Worm (Caenorhabditis elegans) whole organism, late embryonic: ENCODE data around the gene hmgs-1.
"Not testable (repeated sequence)": the region's sequence is repeated elsewhere in the genome, so short reads cannot be mapped to it uniquely, and the experiment has no call there.

ENCODE experiments used
- C38D4.7 ChIP-seq: fragments of 200-800 bp; sonication (Bioruptor generic); optimal IDR thresholded peaks from 2 replicates; lab custom pipeline; 2018; ENCODE audit warnings: mild to moderate bottlenecking, missing genetic modification characterization, moderate library complexity, missing compliant biosample characterization
- F13H6.1 ChIP-seq: sonication (generic microtip); optimal IDR thresholded peaks from 2 replicates; lab custom pipeline; 2016; ENCODE audit warnings: missing genetic modification characterization, missing compliant biosample characterization
- K02D7.2 ChIP-seq: sonication (generic microtip); optimal IDR thresholded peaks from 2 replicates; lab custom pipeline; 2017; ENCODE audit warnings: mild to moderate bottlenecking, missing genetic modification characterization, missing compliant biosample characterization
- K09A11.1 ChIP-seq: sonication (generic microtip); optimal IDR thresholded peaks from 2 replicates; lab custom pipeline; 2017; ENCODE audit warnings: antibody characterized with exemption, mild to moderate bottlenecking, missing genetic modification characterization, missing compliant biosample characterization; ENCODE audit not compliant: insufficient read depth
- T23F11.4 ChIP-seq: fragments of 200-800 bp; sonication (Bioruptor generic); optimal IDR thresholded peaks from 2 replicates; lab custom pipeline; 2018; ENCODE audit warnings: mild to moderate bottlenecking, missing genetic modification characterization, missing compliant biosample characterization
- Y22D7AL.16 ChIP-seq: sonication (generic microtip); optimal IDR thresholded peaks from 2 replicates; lab custom pipeline; 2016; ENCODE audit warnings: missing genetic modification characterization, missing compliant biosample characterization
- ama-1 ChIP-seq: fragments of 150-350 bp; optimal IDR thresholded peaks from 2 replicates; lab custom pipeline; 2014
- ceh-14 ChIP-seq: sonication (generic microtip); optimal IDR thresholded peaks from 2 replicates; lab custom pipeline; 2016; ENCODE audit warnings: missing genotype, missing genetic modification characterization, missing compliant biosample characterization
- ceh-19 ChIP-seq: fragments of 200-800 bp; sonication (Bioruptor generic); optimal IDR thresholded peaks from 2 replicates; lab custom pipeline; 2018; ENCODE audit warnings: mild to moderate bottlenecking, missing genetic modification characterization, missing compliant biosample characterization
- ceh-22 ChIP-seq: sonication (generic microtip); optimal IDR thresholded peaks from 2 replicates; lab custom pipeline; 2017; ENCODE audit warnings: missing biosample characterization, missing genetic modification characterization
- ceh-24 ChIP-seq: sonication (generic microtip); optimal IDR thresholded peaks from 2 replicates; lab custom pipeline; 2016; ENCODE audit warnings: mild to moderate bottlenecking, missing genetic modification characterization, missing compliant biosample characterization
- ceh-30 ChIP-seq: fragments of 150-350 bp; optimal IDR thresholded peaks from 2 replicates; lab custom pipeline; 2014; ENCODE audit warnings: missing biosample characterization, missing genetic modification characterization
- ceh-31 ChIP-seq: sonication (generic microtip); optimal IDR thresholded peaks from 2 replicates; lab custom pipeline; 2016; ENCODE audit warnings: missing genetic modification characterization, missing compliant biosample characterization
- ceh-45 ChIP-seq: fragments of 200-800 bp; sonication (Bioruptor generic); IDR thresholded peaks from 2 replicates; pipeline ENCODE4 v1.3.6; 2022; ENCODE audit warnings: missing genetic modification reagents, missing genetic modification characterization, missing compliant biosample characterization
- ceh-48 ChIP-seq: sonication (generic microtip); optimal IDR thresholded peaks from 2 replicates; lab custom pipeline; 2016; ENCODE audit warnings: missing genetic modification characterization, inconsistent platforms, missing compliant biosample characterization
- ceh-9 ChIP-seq: sonication (generic microtip); optimal IDR thresholded peaks from 2 replicates; lab custom pipeline; 2016; ENCODE audit warnings: mild to moderate bottlenecking, missing genetic modification characterization, inconsistent platforms, missing compliant biosample characterization
- dmd-4 ChIP-seq: sonication (generic microtip); optimal IDR thresholded peaks from 2 replicates; lab custom pipeline; 2016; ENCODE audit warnings: borderline replicate concordance, missing genetic modification characterization, missing compliant biosample characterization
- elt-2 ChIP-seq: sonication (generic microtip); optimal IDR thresholded peaks from 2 replicates; lab custom pipeline; 2016; ENCODE audit warnings: missing genetic modification reagents, missing genetic modification characterization, missing compliant biosample characterization
- elt-4 ChIP-seq: sonication (generic microtip); optimal IDR thresholded peaks from 2 replicates; lab custom pipeline; 2016; ENCODE audit warnings: missing genetic modification characterization, missing compliant biosample characterization
- eyg-1 ChIP-seq: sonication (generic microtip); optimal IDR thresholded peaks from 2 replicates; lab custom pipeline; 2016; ENCODE audit warnings: missing genotype, missing genetic modification characterization, missing compliant biosample characterization
- fax-1 ChIP-seq: sonication (generic microtip); optimal IDR thresholded peaks from 2 replicates; lab custom pipeline; 2016; ENCODE audit warnings: missing genotype, missing genetic modification characterization, missing compliant biosample characterization
- fkh-10 ChIP-seq: fragments of 150-350 bp; optimal IDR thresholded peaks from 2 replicates; lab custom pipeline; 2014; ENCODE audit warnings: missing biosample characterization, missing genetic modification reagents, missing genetic modification characterization
- hlh-13 ChIP-seq: fragments of 200-800 bp; sonication (Bioruptor generic); optimal IDR thresholded peaks from 2 replicates; lab custom pipeline; 2018; ENCODE audit warnings: mild to moderate bottlenecking, missing genetic modification characterization, missing compliant biosample characterization
- hlh-30 ChIP-seq: sonication (generic microtip); optimal IDR thresholded peaks from 2 replicates; lab custom pipeline; 2017; ENCODE audit warnings: antibody characterized with exemption, missing genetic modification characterization, missing compliant biosample characterization; ENCODE audit not compliant: insufficient read depth
- hlh-6 ChIP-seq: sonication (generic microtip); optimal IDR thresholded peaks from 2 replicates; lab custom pipeline; 2016; ENCODE audit warnings: missing genotype, missing genetic modification characterization, missing compliant biosample characterization
- lim-6 ChIP-seq: sonication (generic microtip); optimal IDR thresholded peaks from 2 replicates; lab custom pipeline; 2016; ENCODE audit warnings: missing genetic modification characterization, missing compliant biosample characterization
- mec-3 ChIP-seq: sonication (generic microtip); optimal IDR thresholded peaks from 2 replicates; lab custom pipeline; 2016; ENCODE audit warnings: borderline replicate concordance, missing genetic modification characterization, missing compliant biosample characterization
- nfya-1 ChIP-seq: sonication (generic microtip); optimal IDR thresholded peaks from 2 replicates; lab custom pipeline; 2017; ENCODE audit warnings: missing genetic modification characterization, mild to moderate bottlenecking, missing compliant biosample characterization, antibody characterized with exemption, moderate library complexity
- odd-2 ChIP-seq: sonication (generic microtip); optimal IDR thresholded peaks from 2 replicates; lab custom pipeline; 2017; ENCODE audit warnings: antibody characterized with exemption, mild to moderate bottlenecking, missing genetic modification characterization, missing compliant biosample characterization
- pag-3 ChIP-seq: sonication (generic microtip); optimal IDR thresholded peaks from 2 replicates; lab custom pipeline; 2016; ENCODE audit warnings: missing compliant biosample characterization, missing genetic modification characterization, borderline replicate concordance
- pat-9 ChIP-seq: fragments of 200-800 bp; sonication (Bioruptor generic); optimal IDR thresholded peaks from 2 replicates; lab custom pipeline; 2018; ENCODE audit warnings: mild to moderate bottlenecking, missing genetic modification characterization, moderate library complexity, missing compliant biosample characterization
- pha-2 ChIP-seq: sonication (generic microtip); optimal IDR thresholded peaks from 2 replicates; lab custom pipeline; 2017; ENCODE audit warnings: mild to moderate bottlenecking, missing genetic modification characterization, missing compliant biosample characterization
- pha-4 ChIP-seq: fragments of 150-350 bp; optimal IDR thresholded peaks from 2 replicates; lab custom pipeline; 2018; ENCODE audit warnings: missing biosample characterization, missing genetic modification reagents, missing genetic modification characterization
- pqm-1 ChIP-seq: sonication (generic microtip); optimal IDR thresholded peaks from 2 replicates; lab custom pipeline; 2016; ENCODE audit warnings: missing genetic modification characterization, missing compliant biosample characterization
- rnt-1 ChIP-seq: sonication (generic microtip); optimal IDR thresholded peaks from 2 replicates; lab custom pipeline; 2016; ENCODE audit warnings: missing genetic modification characterization, missing compliant biosample characterization
- sdc-2 ChIP-seq: sonication (generic microtip); optimal IDR thresholded peaks from 2 replicates; lab custom pipeline; 2016; ENCODE audit warnings: missing genotype, missing genetic modification characterization, missing compliant biosample characterization
- sox-2 ChIP-seq: fragments of 200-800 bp; sonication (Bioruptor generic); IDR thresholded peaks from 2 replicates; pipeline ENCODE4 v1.3.6; 2022; ENCODE audit warnings: missing genetic modification reagents, missing genetic modification characterization, missing compliant biosample characterization
- tbx-2 ChIP-seq: sonication (generic microtip); optimal IDR thresholded peaks from 2 replicates; lab custom pipeline; 2016; ENCODE audit warnings: missing genetic modification characterization, missing compliant biosample characterization
- unc-3 ChIP-seq, 2 experiments: fragments of 200-800 bp in 1 of 2; sonication (Bioruptor generic) in 1 of 2; sonication (generic microtip) in 1 of 2; conservative IDR thresholded peaks in 1 of 2; optimal IDR thresholded peaks in 1 of 2; 2 replicates each; pipeline versions ENCODE4 v1.3.6 to Lab custom; 2016 to 2022; ENCODE audit warnings: missing compliant biosample characterization in 2 of 2, missing genetic modification characterization in 2 of 2, missing genetic modification reagents in 1 of 2

Gene hmgs-1

ce11 chrV:5663317-5663716 is 21.1 kb downstream of the hmgs-1 start, which contains the start of gene C14C11.1:
TSS of gene C14C11.1 (plus strand) at chrV:5663617.
- not testable (repeated sequence) for TF ChIP-seq mec-3; ama-1; pqm-1 (tag; lab: Kevin White, UChicago)

ce11 chrV:5660604-5661209 is 23.7 kb downstream of the hmgs-1 start, which contains the start of the genes mut-14 and C14C11.2:
TSS of gene mut-14 (minus strand) at chrV:5660704.
TSS of gene C14C11.2 (plus strand) at chrV:5661159.
- TF ChIP-seq tbx-2 (no peak), sdc-2 (tag; lab: Kevin White, UChicago) (no peak), nfya-1 (tag; lab: Kevin White, UChicago) (no peak), C38D4.7 (no peak), rnt-1 (no peak), ceh-22 (tag; lab: Kevin White, UChicago) (no peak), elt-4 (tag; lab: Kevin White, UChicago) (no peak), unc-3 (GFP tag; conservative IDR thresholded peaks at IDR 0.05; lab: Robert Waterston, UW) (no peak), unc-3 (tag; optimal IDR thresholded peaks at IDR 0.05; lab: Kevin White, UChicago) (no peak), odd-2 (tag; lab: Kevin White, UChicago) (no peak), ceh-45 (GFP tag; lab: Robert Waterston, UW) (no peak), Y22D7AL.16 (tag; lab: Kevin White, UChicago) (no peak)
- TF ChIP-seq, all 69 proteins: peak for 0

- TF ChIP-seq elt-2 (tag; lab: Kevin White, UChicago) (peak; percentile 17), lim-6 (tag; lab: Kevin White, UChicago) (no peak)
These were observed 30.3 kb downstream of the hmgs-1 start, which contains the start of gene hex-2 for ce11 chrV:5653990-5654499. TSS of gene hex-2 (plus strand) at chrV:5654449.

- TF ChIP-seq F13H6.1 (tag; lab: Kevin White, UChicago) (no peak), C38D4.7 (no peak), hlh-30 (peak; percentile 19)
These were observed 32.5 kb downstream of the hmgs-1 start for ce11 chrV:5651905-5652304.

- no peak for TF ChIP-seq ceh-48
- TF ChIP-seq ceh-9 (tag; lab: Kevin White, UChicago): no peak
- no peak for TF ChIP-seq sox-2
- TF ChIP-seq fkh-10 (GFP tag; lab: Kevin White, UChicago): no peak
- no peak for TF ChIP-seq elt-4 (tag; lab: Kevin White, UChicago)
- no peak for TF ChIP-seq Y22D7AL.16 (tag; lab: Kevin White, UChicago)
- TF ChIP-seq tbx-2: no peak
- TF ChIP-seq pqm-1 (tag; lab: Kevin White, UChicago): no peak
- TF ChIP-seq lim-6 (tag; lab: Kevin White, UChicago): no peak
- no peak for TF ChIP-seq hlh-6 (tag; lab: Kevin White, UChicago)
- TF ChIP-seq fax-1 (tag; lab: Kevin White, UChicago): no peak
- no peak for TF ChIP-seq eyg-1 (tag; lab: Kevin White, UChicago)
- no peak for TF ChIP-seq pha-2 (tag; lab: Kevin White, UChicago)
- no peak for TF ChIP-seq elt-2 (tag; lab: Kevin White, UChicago)
- TF ChIP-seq odd-2 (tag; lab: Kevin White, UChicago): no peak
- no peak for TF ChIP-seq ceh-19
- no peak for TF ChIP-seq pat-9 (tag; lab: Kevin White, UChicago)
- TF ChIP-seq T23F11.4 (GFP tag; lab: Kevin White, UChicago): no peak
- no peak for TF ChIP-seq ceh-24
These were observed 37.0 kb downstream of the hmgs-1 start, which contains the start of gene C14C11.4 for ce11 chrV:5647359-5647758. TSS of gene C14C11.4 (plus strand) at chrV:5647610.

ce11 chrV:5644171-5644570 is 40.2 kb downstream of the hmgs-1 start, which contains the start of gene srx-117:
TSS of gene srx-117 (plus strand) at chrV:5644471.
- TF ChIP-seq K09A11.1 (tag; lab: Kevin White, UChicago) (no peak), dmd-4 (no peak), mec-3 (no peak), pag-3 (tag; lab: Kevin White, UChicago) (no peak), eyg-1 (tag; lab: Kevin White, UChicago) (no peak), lim-6 (tag; lab: Kevin White, UChicago) (no peak), ceh-14 (tag; lab: Kevin White, UChicago) (no peak), K02D7.2 (tag; lab: Kevin White, UChicago) (no peak), pha-4 (tag; lab: Kevin White, UChicago) (no peak), ceh-30 (tag; lab: Kevin White, UChicago) (no peak), hlh-13 (GFP tag; lab: Kevin White, UChicago) (no peak), ceh-31 (tag; lab: Kevin White, UChicago) (no peak), rnt-1 (no peak), hlh-6 (tag; lab: Kevin White, UChicago) (no peak), ceh-22 (tag; lab: Kevin White, UChicago) (no peak)
